Fruit fly (Drosophila melanogaster) whole organism, adult: ENCODE measurements around the gene ems.

Experiments
- CG11617 ChIP-seq: fragments of 200-800 bp; sonication (Bioruptor generic); optimal IDR thresholded peaks from 2 replicates; lab custom pipeline; 2017; ENCODE audit warnings: mild to moderate bottlenecking, missing biosample characterization, missing genetic modification reagents, missing genetic modification characterization
- CG14711 ChIP-seq: fragments of 200-800 bp; sonication (Bioruptor generic); optimal IDR thresholded peaks from 2 replicates; lab custom pipeline; 2018; ENCODE audit warnings: missing biosample characterization, mild to moderate bottlenecking, missing genetic modification characterization, moderate library complexity
- CG1620 ChIP-seq: fragments of 200-800 bp; sonication (Bioruptor generic); optimal IDR thresholded peaks from 2 replicates; lab custom pipeline; 2016; ENCODE audit warnings: missing biosample characterization, missing genetic modification characterization
- CG33017 ChIP-seq: fragments of 200-800 bp; sonication (Bioruptor generic); optimal IDR thresholded peaks from 2 replicates; lab custom pipeline; 2018; ENCODE audit warnings: missing biosample characterization, mild to moderate bottlenecking, missing genetic modification characterization, moderate library complexity
- CG5204 ChIP-seq: fragments of 200-800 bp; sonication (Bioruptor generic); optimal IDR thresholded peaks from 2 replicates; lab custom pipeline; 2016; ENCODE audit warnings: missing biosample characterization, missing genetic modification characterization
- CG7045 ChIP-seq: fragments of 200-800 bp; sonication (Bioruptor generic); optimal IDR thresholded peaks from 2 replicates; lab custom pipeline; 2017; ENCODE audit warnings: missing biosample characterization, mild to moderate bottlenecking, missing genetic modification characterization
- CG7101 ChIP-seq: fragments of 200-800 bp; sonication (Bioruptor generic); optimal IDR thresholded peaks from 2 replicates; lab custom pipeline; 2018; ENCODE audit warnings: missing biosample characterization, mild to moderate bottlenecking, missing genetic modification characterization, moderate library complexity
- Mnt ChIP-seq: fragments of 200-800 bp; sonication (Bioruptor generic); optimal IDR thresholded peaks from 2 replicates; lab custom pipeline; 2016; ENCODE audit warnings: missing biosample characterization, mild to moderate bottlenecking, missing genetic modification characterization
- bab1 ChIP-seq: fragments of 200-800 bp; sonication (Bioruptor generic); optimal IDR thresholded peaks from 3 replicates; lab custom pipeline; 2019; ENCODE audit warnings: missing biosample characterization, mild to moderate bottlenecking, missing genetic modification characterization, moderate library complexity
- ovo ChIP-seq: fragments of 200-800 bp; sonication (Bioruptor generic); optimal IDR thresholded peaks from 2 replicates; lab custom pipeline; 2016; ENCODE audit warnings: missing biosample characterization, missing genetic modification characterization
- tj ChIP-seq: fragments of 200-800 bp; sonication (Bioruptor generic); optimal IDR thresholded peaks from 3 replicates; lab custom pipeline; 2017; ENCODE audit warnings: missing biosample characterization, mild to moderate bottlenecking, missing genetic modification characterization, moderate library complexity
- toe ChIP-seq: fragments of 200-800 bp; sonication (Bioruptor generic); optimal IDR thresholded peaks from 2 replicates; lab custom pipeline; 2016; ENCODE audit warnings: missing biosample characterization, missing genetic modification characterization

dm6 chr3R:13895602-13896001 lies 6.1 kb upstream of the ems start:
- no peak for TF ChIP-seq CG33017 (tag; lab: Kevin White, UChicago)
- no peak for TF ChIP-seq CG1620 (GFP tag; lab: Kevin White, UChicago)
- TF ChIP-seq CG11617 (GFP tag; lab: Kevin White, UChicago), result no peak
- no peak for TF ChIP-seq CG5204 (GFP tag; lab: Kevin White, UChicago)
- TF ChIP-seq Mnt (GFP tag; lab: Kevin White, UChicago), result no peak
- no peak for TF ChIP-seq bab1 (GFP tag; lab: Kevin White, UChicago)
- no peak for TF ChIP-seq CG7045 (GFP tag; lab: Kevin White, UChicago)
- no peak for TF ChIP-seq tj (GFP tag; lab: Kevin White, UChicago)
- no peak for TF ChIP-seq CG14711 (tag; lab: Kevin White, UChicago)
- TF ChIP-seq toe (GFP tag; lab: Kevin White, UChicago), result no peak
- TF ChIP-seq CG7101 (tag; lab: Kevin White, UChicago), result no peak
- TF ChIP-seq ovo (GFP tag; lab: Kevin White, UChicago), result no peak
